Worm (Caenorhabditis elegans) whole organism, young adult: ENCODE measurements around the gene srbc-84.

Experiments used
- dpl-1 ChIP-seq: fragments of 150-350 bp; optimal IDR thresholded peaks from 2 replicates; lab custom pipeline; 2014; ENCODE audit warnings: missing biosample characterization, missing genetic modification reagents, missing genetic modification characterization
- unc-62 ChIP-seq: fragments of 150-350 bp; optimal IDR thresholded peaks from 2 replicates; lab custom pipeline; 2014; ENCODE audit warnings: missing biosample characterization, missing genetic modification reagents, missing genetic modification characterization

- TF ChIP-seq dpl-1 = no peak
- no peak for TF ChIP-seq unc-62 (GFP tag; lab: Kevin White, UChicago)
Measured at ce11 chrV:16333412-16333811, 34.6 kb downstream of the srbc-84 start, which contains the start of gene srh-167.
